Fruit fly (Drosophila melanogaster) whole organism, embryonic: ENCODE data around the gene Ada1-1.

Experiments used
- Adf1 ChIP-seq: fragments of 200-800 bp; sonication (Bioruptor generic); IDR thresholded peaks from 2 replicates; pipeline ENCODE4 v1.3.6; 2022; ENCODE audit warnings: missing biosample characterization, missing genetic modification characterization
- Bgb ChIP-seq: fragments of 200-800 bp; sonication (Bioruptor generic); IDR thresholded peaks from 2 replicates; pipeline ENCODE4 v1.3.6; 2022; ENCODE audit warnings: missing biosample characterization, missing genetic modification characterization; ENCODE audit not compliant: partially characterized antibody
- BtbVII ChIP-seq: fragments of 200-800 bp; sonication (Bioruptor generic); optimal IDR thresholded peaks from 3 replicates; lab custom pipeline; 2017; ENCODE audit warnings: missing biosample characterization, mild to moderate bottlenecking, missing genetic modification characterization
- CG10267 ChIP-seq: fragments of 200-800 bp; sonication (Bioruptor generic); optimal IDR thresholded peaks from 2 replicates; lab custom pipeline; 2018; ENCODE audit warnings: missing biosample characterization, mild to moderate bottlenecking, missing genetic modification characterization, moderate library complexity
- CG10274 ChIP-seq: fragments of 200-800 bp; sonication (Bioruptor generic); optimal IDR thresholded peaks from 3 replicates; lab custom pipeline; 2017; ENCODE audit warnings: missing biosample characterization, mild to moderate bottlenecking, missing genetic modification characterization
- CG11723 ChIP-seq: fragments of 200-800 bp; sonication (Bioruptor generic); optimal IDR thresholded peaks from 2 replicates; lab custom pipeline; 2017; ENCODE audit warnings: missing biosample characterization, mild to moderate bottlenecking, missing genetic modification characterization
- CG12071 ChIP-seq: fragments of 200-800 bp; sonication (Bioruptor generic); optimal IDR thresholded peaks from 3 replicates; lab custom pipeline; 2018; ENCODE audit warnings: missing biosample characterization, mild to moderate bottlenecking, missing genetic modification characterization
- CG12744 ChIP-seq: fragments of 200-800 bp; sonication (Bioruptor generic); optimal IDR thresholded peaks from 2 replicates; lab custom pipeline; 2016; ENCODE audit warnings: missing biosample characterization, missing genetic modification characterization
- CG16779 ChIP-seq: fragments of 200-800 bp; sonication (Bioruptor generic); IDR thresholded peaks from 2 replicates; pipeline ENCODE4 v1.3.6; 2022; ENCODE audit warnings: missing biosample characterization, missing genetic modification characterization
- CG16815 ChIP-seq: fragments of 200-800 bp; sonication (Bioruptor generic); optimal IDR thresholded peaks from 3 replicates; lab custom pipeline; 2017; ENCODE audit warnings: missing biosample characterization, mild to moderate bottlenecking, missing genetic modification characterization
- CG1792 ChIP-seq: fragments of 200-800 bp; sonication (Bioruptor generic); optimal IDR thresholded peaks from 2 replicates; lab custom pipeline; 2016; ENCODE audit warnings: missing biosample characterization, missing genetic modification characterization
- CG3847 ChIP-seq: fragments of 200-800 bp; sonication (Bioruptor generic); IDR thresholded peaks from 2 replicates; pipeline ENCODE4 v1.3.6; 2022; ENCODE audit warnings: missing biosample characterization, missing genetic modification characterization
- CG5180 ChIP-seq: fragments of 200-800 bp; sonication (Bioruptor generic); optimal IDR thresholded peaks from 3 replicates; lab custom pipeline; 2017; ENCODE audit warnings: missing biosample characterization, missing genetic modification characterization, mild to moderate bottlenecking, moderate library complexity, missing genetic modification reagents
- CG6272 ChIP-seq: fragments of 200-800 bp; sonication (Bioruptor generic); IDR thresholded peaks from 2 replicates; pipeline ENCODE4 v1.3.6; 2022; ENCODE audit warnings: missing biosample characterization, missing genetic modification characterization
- CG6813 ChIP-seq: fragments of 200-800 bp; sonication (Bioruptor generic); optimal IDR thresholded peaks from 2 replicates; lab custom pipeline; 2017; ENCODE audit warnings: missing biosample characterization, missing genetic modification characterization, mild to moderate bottlenecking, moderate library complexity, missing genetic modification reagents
- CG7928 ChIP-seq: fragments of 200-800 bp; sonication (Bioruptor generic); optimal IDR thresholded peaks from 2 replicates; lab custom pipeline; 2017; ENCODE audit warnings: missing biosample characterization, mild to moderate bottlenecking, missing genetic modification characterization
- CG8359 ChIP-seq: fragments of 200-800 bp; sonication (Bioruptor generic); optimal IDR thresholded peaks from 2 replicates; lab custom pipeline; 2017; ENCODE audit warnings: missing biosample characterization, mild to moderate bottlenecking, missing genetic modification characterization, borderline replicate concordance
- CG9876 ChIP-seq: fragments of 200-800 bp; sonication (Bioruptor generic); optimal IDR thresholded peaks from 2 replicates; lab custom pipeline; 2016; ENCODE audit warnings: missing biosample characterization, missing genetic modification characterization
- D19A ChIP-seq: fragments of 200-800 bp; optimal IDR thresholded peaks from 3 replicates; lab custom pipeline; 2019; ENCODE audit warnings: missing biosample characterization, mild to moderate bottlenecking, missing genetic modification characterization, moderate library complexity
- Dek ChIP-seq: fragments of 200-800 bp; sonication (Bioruptor generic); optimal IDR thresholded peaks from 3 replicates; lab custom pipeline; 2019; ENCODE audit warnings: missing biosample characterization, mild to moderate bottlenecking, missing genetic modification characterization, moderate library complexity
- Ets65A ChIP-seq: fragments of 200-800 bp; sonication (Bioruptor generic); peaks from one replicate; lab custom pipeline; 2016; ENCODE audit warnings: missing biosample characterization, missing genetic modification characterization
- Hr78 ChIP-seq, 2 experiments: fragments of 200-800 bp in 1 of 2; fragments of >200 bp in 1 of 2; sonication (Bioruptor generic) in 1 of 2; optimal IDR thresholded peaks; 2 replicates each; lab custom pipeline; 2017 to 2019; ENCODE audit warnings: missing biosample characterization in 2 of 2, missing genetic modification characterization in 2 of 2, mild to moderate bottlenecking in 1 of 2, moderate library complexity in 1 of 2
- MESR4 ChIP-seq: fragments of 200-800 bp; sonication (Bioruptor generic); optimal IDR thresholded peaks from 2 replicates; lab custom pipeline; 2018; ENCODE audit warnings: missing biosample characterization, mild to moderate bottlenecking, missing genetic modification characterization, moderate library complexity
- Meics ChIP-seq: fragments of 200-800 bp; sonication (Bioruptor generic); optimal IDR thresholded peaks from 2 replicates; lab custom pipeline; 2017; ENCODE audit warnings: missing biosample characterization, mild to moderate bottlenecking, missing genetic modification characterization
- NC2β ChIP-seq: fragments of 200-800 bp; sonication (Bioruptor generic); optimal IDR thresholded peaks from 2 replicates; lab custom pipeline; 2016; ENCODE audit warnings: missing biosample characterization, missing genetic modification characterization
- NfI ChIP-seq: fragments of 200-800 bp; sonication (Bioruptor generic); optimal IDR thresholded peaks from 3 replicates; lab custom pipeline; 2018; ENCODE audit warnings: missing biosample characterization, mild to moderate bottlenecking, missing genetic modification characterization, moderate library complexity
- Oli ChIP-seq: fragments of 200-800 bp; sonication (Bioruptor generic); optimal IDR thresholded peaks from 2 replicates; lab custom pipeline; 2018; ENCODE audit warnings: missing biosample characterization, mild to moderate bottlenecking, missing genetic modification characterization, moderate library complexity
- PHDP ChIP-seq: fragments of 200-800 bp; sonication (Bioruptor generic); optimal IDR thresholded peaks from 3 replicates; lab custom pipeline; 2018; ENCODE audit warnings: missing biosample characterization, mild to moderate bottlenecking, missing genetic modification characterization, moderate library complexity
- Poxn ChIP-seq: fragments of 200-800 bp; sonication (Bioruptor generic); IDR thresholded peaks from 2 replicates; pipeline ENCODE4 v1.3.6; 2022; ENCODE audit warnings: missing biosample characterization, missing genetic modification characterization
- Ravus ChIP-seq: fragments of 200-800 bp; sonication (Bioruptor generic); IDR thresholded peaks from 2 replicates; pipeline ENCODE4 v1.3.6; 2022; ENCODE audit warnings: missing biosample characterization, missing genetic modification characterization
- Rfx ChIP-seq: fragments of 200-800 bp; sonication (Bioruptor generic); IDR thresholded peaks from 2 replicates; pipeline ENCODE4 v1.3.6; 2022; ENCODE audit warnings: missing biosample characterization, missing genetic modification characterization
- Spps ChIP-seq: fragments of 200-800 bp; sonication (Bioruptor generic); optimal IDR thresholded peaks from 2 replicates; lab custom pipeline; 2018; ENCODE audit warnings: missing biosample characterization, mild to moderate bottlenecking, missing genetic modification characterization
- Usf ChIP-seq: fragments of 200-800 bp; sonication (Bioruptor generic); optimal IDR thresholded peaks from 2 replicates; lab custom pipeline; 2017; ENCODE audit warnings: missing genotype, missing biosample characterization, missing genetic modification characterization
- bab2 ChIP-seq: fragments of 200-800 bp; sonication (Bioruptor generic); optimal IDR thresholded peaks from 2 replicates; lab custom pipeline; 2016; ENCODE audit warnings: missing biosample characterization, missing genetic modification characterization
- bcd ChIP-seq: fragments of 200-800 bp; sonication (Bioruptor generic); optimal IDR thresholded peaks from 2 replicates; lab custom pipeline; 2017; ENCODE audit warnings: missing biosample characterization, mild to moderate bottlenecking, missing genetic modification characterization
- bsh ChIP-seq, 2 experiments: fragments of 200-800 bp; sonication (Bioruptor generic); optimal IDR thresholded peaks; 2 replicates each; lab custom pipeline; 2017 to 2018; ENCODE audit warnings: mild to moderate bottlenecking in 2 of 2, missing biosample characterization in 2 of 2, missing genetic modification characterization in 2 of 2, moderate library complexity in 1 of 2
- cas ChIP-seq: fragments of 200-800 bp; sonication (Bioruptor generic); IDR thresholded peaks from 2 replicates; pipeline ENCODE4 v1.3.6; 2022; ENCODE audit warnings: missing biosample characterization, missing genetic modification characterization
- crc ChIP-seq: fragments of 200-800 bp; sonication (Bioruptor generic); optimal IDR thresholded peaks from 2 replicates; lab custom pipeline; 2016; ENCODE audit warnings: missing biosample characterization, missing genetic modification characterization
- dpn ChIP-seq, 2 experiments: fragments of 200-800 bp; sonication (Bioruptor generic); optimal IDR thresholded peaks; 3 replicates each; lab custom pipeline; 2016; ENCODE audit warnings: missing biosample characterization in 2 of 2, missing genetic modification characterization in 2 of 2
- grau ChIP-seq: fragments of 200-800 bp; optimal IDR thresholded peaks from 3 replicates; lab custom pipeline; 2019; ENCODE audit warnings: missing biosample characterization, mild to moderate bottlenecking, missing genetic modification characterization, moderate library complexity
- ham ChIP-seq: fragments of 200-800 bp; sonication (Bioruptor generic); IDR thresholded peaks from 2 replicates; pipeline ENCODE4 v1.3.6; 2022; ENCODE audit warnings: missing biosample characterization, missing genetic modification characterization
- hbn ChIP-seq: fragments of 200-800 bp; sonication (Bioruptor generic); IDR thresholded peaks from 2 replicates; pipeline ENCODE4 v1.3.6; 2022; ENCODE audit warnings: missing biosample characterization, missing genetic modification characterization; ENCODE audit not compliant: partially characterized antibody
- jing ChIP-seq: fragments of 200-800 bp; sonication (Bioruptor generic); optimal IDR thresholded peaks from 2 replicates; lab custom pipeline; 2018; ENCODE audit warnings: missing biosample characterization, mild to moderate bottlenecking, missing genetic modification characterization
- lola ChIP-seq, 3 experiments: fragments of >200 bp in 2 of 3; fragments of 200-800 bp in 1 of 3; sonication (Bioruptor generic) in 1 of 3; optimal IDR thresholded peaks; 2 replicates each; lab custom pipeline; 2017 to 2019; ENCODE audit warnings: missing biosample characterization in 3 of 3, missing genetic modification characterization in 3 of 3, mild to moderate bottlenecking in 1 of 3, moderate library complexity in 1 of 3
- sug ChIP-seq: fragments of 200-800 bp; optimal IDR thresholded peaks from 2 replicates; lab custom pipeline; 2019; ENCODE audit warnings: missing biosample characterization, mild to moderate bottlenecking, missing genetic modification characterization, moderate library complexity
- toy ChIP-seq: fragments of 200-800 bp; sonication (Bioruptor generic); IDR thresholded peaks from 2 replicates; pipeline ENCODE4 v1.3.6; 2022; ENCODE audit warnings: missing biosample characterization, missing genetic modification characterization
- tup ChIP-seq: fragments of 200-800 bp; sonication (Bioruptor generic); optimal IDR thresholded peaks from 2 replicates; lab custom pipeline; 2016; ENCODE audit warnings: missing biosample characterization, mild to moderate bottlenecking, missing genetic modification characterization, moderate library complexity
- vvl ChIP-seq: fragments of 200-800 bp; sonication (Bioruptor generic); IDR thresholded peaks from 2 replicates; pipeline ENCODE4 v1.3.6; 2022; ENCODE audit warnings: missing biosample characterization, missing genetic modification characterization
- zf30C ChIP-seq: fragments of 200-800 bp; sonication (Bioruptor generic); optimal IDR thresholded peaks from 3 replicates; lab custom pipeline; 2018; ENCODE audit warnings: missing biosample characterization, mild to moderate bottlenecking, missing genetic modification characterization
- zfh2 ChIP-seq: fragments of 200-800 bp; sonication (Bioruptor generic); optimal IDR thresholded peaks from 2 replicates; lab custom pipeline; 2016; ENCODE audit warnings: missing biosample characterization, missing genetic modification characterization

The Ada1-1 gene

DNA sequence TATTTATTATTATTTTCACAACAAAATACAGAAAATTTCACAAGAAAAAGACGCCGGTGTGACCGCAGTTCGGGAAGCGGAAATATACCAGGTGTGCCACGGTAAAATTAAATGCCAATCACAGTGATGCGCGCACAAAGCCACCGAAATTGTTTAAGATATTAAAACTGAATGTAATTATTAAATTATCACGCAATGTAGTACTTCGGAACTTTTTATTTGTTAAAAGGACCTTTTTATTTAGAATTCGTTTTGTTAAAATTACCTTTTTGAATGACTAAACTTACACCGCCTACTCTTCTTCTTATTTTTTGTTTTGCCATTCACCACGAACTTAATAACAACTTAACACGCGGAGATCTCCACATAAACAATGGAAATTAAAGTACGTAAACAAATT is 8.7 kb upstream of the Ada1-1 start, which contains the start of the genes CG6686 and CG34163 (continued):
- TF ChIP-seq zfh2 (peak; percentile 67), CG12071 (no peak), CG16779 (no peak), lola (GFP tag; optimal IDR thresholded peaks at IDR 0.05; lab: Kevin White, UChicago) (no peak), zf30C (GFP tag; lab: Kevin White, UChicago) (no peak), bcd (GFP tag; lab: Kevin White, UChicago) (no peak), jing (GFP tag; lab: Kevin White, UChicago) (no peak), Ets65A (GFP tag; lab: Kevin White, UChicago) (peak; percentile 91), Bgb (GFP tag; lab: Robert Waterston, UW) (no peak; the same call in 1 of the 2 replicates), bsh (GFP tag; optimal IDR thresholded peaks at IDR 0.05; lab: Kevin White, UChicago) (peak in 1 of 2 experiments; percentile 14), grau (peak; percentile 33), cas (GFP tag; lab: Robert Waterston, UW) (no peak), CG3847 (GFP tag; lab: Robert Waterston, UW) (0 out of 2 replicates have a peak, but pooled peaks have one; percentile 24), Poxn (GFP tag; lab: Robert Waterston, UW) (no peak), Oli (tag; lab: Kevin White, UChicago) (no peak), Dek (no peak), CG16815 (GFP tag; lab: Kevin White, UChicago) (no peak), MESR4 (peak; percentile 0), CG12744 (GFP tag; lab: Kevin White, UChicago) (no peak), CG11723 (GFP tag; lab: Kevin White, UChicago) (no peak), dpn (GFP tag; optimal IDR thresholded peaks at IDR 0.05; lab: Kevin White, UChicago) (peak; percentile 20 to 44), Ravus (GFP tag; lab: Robert Waterston, UW) (no peak), NC2β (peak; percentile 46), CG9876 (GFP tag; lab: Kevin White, UChicago) (peak; percentile 9), Rfx (no peak), ham (GFP tag; lab: Robert Waterston, UW) (no peak), CG6272 (no peak), NfI (GFP tag; lab: Kevin White, UChicago) (peak; percentile 35), CG10267 (peak; percentile 49), CG8359 (GFP tag; lab: Kevin White, UChicago) (no peak), Meics (peak; percentile 47), CG10274 (GFP tag; lab: Kevin White, UChicago) (no peak), CG6813 (GFP tag; lab: Kevin White, UChicago) (no peak), sug (tag; lab: Kevin White, UChicago) (peak; percentile 54), bab2 (GFP tag; lab: Kevin White, UChicago) (peak; percentile 41), Adf1 (GFP tag; lab: Robert Waterston, UW) (no peak), vvl (GFP tag; lab: Robert Waterston, UW) (peak; percentile 40; the same call in 1 of the 2 replicates), Usf (GFP tag; lab: Kevin White, UChicago) (no peak), D19A (tag; lab: Kevin White, UChicago) (no peak), crc (GFP tag; lab: Kevin White, UChicago) (no peak), BtbVII (GFP tag; lab: Kevin White, UChicago) (no peak), CG5180 (GFP tag; lab: Kevin White, UChicago) (no peak), toy (GFP tag; lab: Robert Waterston, UW) (no peak), Hr78 (GFP tag; optimal IDR thresholded peaks at IDR 0.05; lab: Kevin White, UChicago) (no peak), CG1792 (GFP tag; lab: Kevin White, UChicago) (peak; percentile 8), CG7928 (GFP tag; lab: Kevin White, UChicago) (no peak), hbn (GFP tag; lab: Robert Waterston, UW) (peak; percentile 27; the same call in 1 of the 2 replicates), tup (GFP tag; lab: Kevin White, UChicago) (no peak), PHDP (tag; lab: Kevin White, UChicago) (peak; percentile 6), Spps (no peak)
